Worm (Caenorhabditis elegans): ENCODE measurements around the gene cest-1.1.

DNA sequence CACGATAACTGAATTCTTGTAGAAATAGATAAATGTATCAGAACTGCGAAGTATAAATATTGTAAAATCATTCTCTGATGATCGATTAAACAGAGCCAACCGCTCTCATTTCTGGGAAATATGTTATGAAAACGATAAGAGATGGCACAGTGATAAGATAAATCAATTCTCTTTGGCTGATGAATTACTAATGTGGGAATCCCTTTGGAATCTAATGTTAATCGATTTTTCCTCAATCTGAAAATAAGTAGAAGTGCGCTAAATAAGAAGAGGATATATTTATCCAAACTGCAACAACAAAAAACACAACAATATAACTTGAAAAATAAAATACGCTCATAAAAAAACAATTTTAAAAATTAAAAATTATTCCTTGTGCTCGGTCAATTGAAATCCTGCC is 16.3 kb upstream of the cest-1.1 start, which contains the start of gene cest-2.3:
- TF ChIP-seq cog-1 (tag; optimal IDR thresholded peaks at IDR 0.05) = no peak
- no peak for TF ChIP-seq med-1 (GFP tag; optimal IDR thresholded peaks at IDR 0.05; ENCODE audit: insufficient read depth)

All from whole organism, midembryonic.